Fruit fly (Drosophila melanogaster): ENCODE data around the gene COX7A.

The COX7A gene

dm6 chr3R:8333768-8334470 lies 6.9 kb downstream of the COX7A start, which contains the start of gene Poxm (continued):
- TF ChIP-seq CG34376 (GFP tag; optimal IDR thresholded peaks at IDR 0.05): peak; percentile 18
- TF ChIP-seq pros (GFP tag; optimal IDR thresholded peaks at IDR 0.05): no peak
- TF ChIP-seq CG15601 (tag; optimal IDR thresholded peaks at IDR 0.05): peak; percentile 89
- TF ChIP-seq Asciz (GFP tag; optimal IDR thresholded peaks at IDR 0.05): peak; percentile 83
- no peak for TF ChIP-seq CG3281 (GFP tag; optimal IDR thresholded peaks at IDR 0.05)
- no peak for TF ChIP-seq schlank (tag; optimal IDR thresholded peaks at IDR 0.05)
- peak; percentile 81 for TF ChIP-seq odd (GFP tag; optimal IDR thresholded peaks at IDR 0.05)
- TF ChIP-seq Dll (GFP tag; IDR thresholded peaks at IDR 0.05; ENCODE audit: partially characterized antibody): no peak
- TF ChIP-seq fu2 (GFP tag; optimal IDR thresholded peaks at IDR 0.05): no peak
- peak; percentile 91 for TF ChIP-seq CG8478 (optimal IDR thresholded peaks at IDR 0.05)
- TF ChIP-seq GATAe (GFP tag; conservative IDR thresholded peaks at IDR 0.05): no peak
- peak; percentile 36 for TF ChIP-seq Kr (GFP tag; optimal IDR thresholded peaks at IDR 0.05)
- TF ChIP-seq Dek (tag; optimal IDR thresholded peaks at IDR 0.05): peak; percentile 87
- peak; percentile 91 for TF ChIP-seq E2f1 (GFP tag; IDR thresholded peaks at IDR 0.05)
- TF ChIP-seq CG15514 (GFP tag; optimal IDR thresholded peaks at IDR 0.05): peak; percentile 21
- peak; percentile 97 for TF ChIP-seq CG7839 (tag; optimal IDR thresholded peaks at IDR 0.05)
- TF ChIP-seq CTCF (GFP tag; optimal IDR thresholded peaks at IDR 0.05): peak; percentile 1
- peak; percentile 92 for TF ChIP-seq CG15269 (tag; optimal IDR thresholded peaks at IDR 0.05)
- TF ChIP-seq CG30431 (GFP tag; optimal IDR thresholded peaks at IDR 0.05): peak; percentile 90
- TF ChIP-seq nerfin-1 (tag; optimal IDR thresholded peaks at IDR 0.05): peak; percentile 90
- TF ChIP-seq CG2129 (GFP tag; IDR thresholded peaks at IDR 0.05; ENCODE audit: partially characterized antibody): no peak
- no peak for TF ChIP-seq Doc3 (GFP tag; IDR thresholded peaks at IDR 0.05; ENCODE audit: partially characterized antibody)
- TF ChIP-seq Dref (GFP tag; IDR thresholded peaks at IDR 0.05): no peak
- TF ChIP-seq az2 (GFP tag; optimal IDR thresholded peaks at IDR 0.05): peak; percentile 92
- TF ChIP-seq CG7928 (GFP tag; optimal IDR thresholded peaks at IDR 0.05): peak; percentile 23
- TF ChIP-seq bcd (GFP tag; optimal IDR thresholded peaks at IDR 0.05): peak; percentile 93
- TF ChIP-seq CG12219 (GFP tag; optimal IDR thresholded peaks at IDR 0.05): peak; percentile 57
- peak; percentile 79 for TF ChIP-seq CG18599 (GFP tag; optimal IDR thresholded peaks at IDR 0.05)
- peak; percentile 96 for TF ChIP-seq sens (GFP tag)
- peak; percentile 78 for TF ChIP-seq CG6654 (GFP tag; optimal IDR thresholded peaks at IDR 0.05)
- peak; percentile 7 for TF ChIP-seq CG9609 (GFP tag; optimal IDR thresholded peaks at IDR 0.05)
- peak; percentile 89 for TF ChIP-seq HHEX (GFP tag; optimal IDR thresholded peaks at IDR 0.05)
- no peak for TF ChIP-seq ato (GFP tag; IDR thresholded peaks at IDR 0.05; ENCODE audit: partially characterized antibody)
- no peak for TF ChIP-seq Sry-δ (GFP tag; optimal IDR thresholded peaks at IDR 0.05)
- no peak for TF ChIP-seq CG15479 (GFP tag; optimal IDR thresholded peaks at IDR 0.05)
- peak; percentile 97 for TF ChIP-seq phol (tag; optimal IDR thresholded peaks at IDR 0.05)
- TF ChIP-seq bbx (GFP tag; IDR thresholded peaks at IDR 0.05; ENCODE audit: partially characterized antibody): 0 out of 2 replicates have a peak, but pooled peaks have one; percentile 21
- peak; percentile 79 for TF ChIP-seq ap (GFP tag; IDR thresholded peaks at IDR 0.05)
- TF ChIP-seq CG13775 (GFP tag; optimal IDR thresholded peaks at IDR 0.05): peak; percentile 87
- peak; percentile 97 for TF ChIP-seq CG18262 (tag; optimal IDR thresholded peaks at IDR 0.05)
- TF ChIP-seq hbn (GFP tag; IDR thresholded peaks at IDR 0.05; ENCODE audit: partially characterized antibody): no peak
- peak; percentile 91 for TF ChIP-seq CG16815 (GFP tag; optimal IDR thresholded peaks at IDR 0.05)
- TF ChIP-seq CG10267 (tag; optimal IDR thresholded peaks at IDR 0.05): peak; percentile 86
- TF ChIP-seq zen2 (GFP tag; IDR thresholded peaks at IDR 0.05; ENCODE audit: partially characterized antibody): no peak
- TF ChIP-seq CG17359 (tag; optimal IDR thresholded peaks at IDR 0.05): peak; percentile 88
- peak; percentile 75 for TF ChIP-seq fd3F (GFP tag; optimal IDR thresholded peaks at IDR 0.05)
- peak; percentile 32 for TF ChIP-seq CG8089 (GFP tag; optimal IDR thresholded peaks at IDR 0.05)
- TF ChIP-seq CG5180 (GFP tag; optimal IDR thresholded peaks at IDR 0.05): peak; percentile 81
- peak in 1 of 2 experiments; percentile 83 for TF ChIP-seq Dfd (GFP tag; optimal IDR thresholded peaks at IDR 0.05)
